Worm (Caenorhabditis elegans): ENCODE data around the gene R01E6.2.

DNA sequence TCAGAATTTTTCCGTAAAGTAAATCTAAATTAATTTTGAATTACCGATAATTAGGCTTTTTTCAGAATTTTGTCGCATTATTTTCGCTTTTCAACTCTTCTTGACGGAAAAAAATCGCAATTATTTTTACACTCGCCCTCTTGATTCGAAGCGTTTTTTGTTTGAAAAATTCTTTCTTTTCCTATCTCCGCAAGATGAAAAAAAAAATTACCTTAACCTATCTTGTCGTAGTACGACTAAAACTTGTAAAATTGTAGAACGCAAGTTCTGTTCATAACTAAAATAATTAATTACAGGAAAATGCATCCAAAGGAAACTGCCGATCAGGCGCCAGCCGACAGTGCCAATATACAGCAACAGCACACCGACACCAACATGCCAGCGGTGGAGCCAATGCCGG, 33.8 kb upstream of the R01E6.2 start, which contains the start of gene F54B11.7:
- TF ChIP-seq sox-2 (GFP tag; IDR thresholded peaks at IDR 0.05) (no peak), T23F11.4 (GFP tag; optimal IDR thresholded peaks at IDR 0.05) (no peak), unc-55 (GFP tag; optimal IDR thresholded peaks at IDR 0.05) (no peak), ama-1 (optimal IDR thresholded peaks at IDR 0.05) (no peak), hlh-15 (tag; optimal IDR thresholded peaks at IDR 0.05) (no peak), ceh-45 (GFP tag; IDR thresholded peaks at IDR 0.05) (no peak), F13H6.1 (tag; optimal IDR thresholded peaks at IDR 0.05) (no peak)
